Worm (Caenorhabditis elegans): ENCODE measurements around the gene sbt-1.

DNA sequence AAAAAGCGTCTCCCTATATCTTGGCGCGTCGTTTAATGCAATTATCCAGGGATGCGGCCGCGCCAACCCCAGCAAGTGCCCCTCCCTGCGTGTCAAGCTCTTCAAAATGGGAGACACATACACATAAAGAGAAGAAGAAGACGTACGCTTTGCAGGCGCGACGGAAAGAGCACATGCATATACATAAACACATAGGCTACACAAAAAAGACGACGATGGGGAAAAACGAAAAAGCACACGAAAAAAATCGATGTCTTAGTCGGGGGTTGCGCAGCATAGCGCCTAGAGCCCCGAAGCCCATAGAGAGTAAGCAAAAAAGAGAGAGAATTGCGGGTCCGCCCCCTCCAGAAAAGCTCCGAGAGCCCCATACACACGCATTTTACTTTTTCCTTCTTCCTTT, 39.6 kb downstream of the sbt-1 start, which contains the start of gene tpan-1:
- TF ChIP-seq sox-4 (tag; optimal IDR thresholded peaks at IDR 0.05) (no peak), nhr-77 (tag; optimal IDR thresholded peaks at IDR 0.05) (no peak), tbx-2 (tag; optimal IDR thresholded peaks at IDR 0.05) (peak; percentile 76), C34B4.2 (tag; optimal IDR thresholded peaks at IDR 0.05) (no peak)

Measured in whole organism, L1 larva.